Worm (Caenorhabditis elegans): Measurements from ENCODE around the gene F41C3.8.

DNA sequence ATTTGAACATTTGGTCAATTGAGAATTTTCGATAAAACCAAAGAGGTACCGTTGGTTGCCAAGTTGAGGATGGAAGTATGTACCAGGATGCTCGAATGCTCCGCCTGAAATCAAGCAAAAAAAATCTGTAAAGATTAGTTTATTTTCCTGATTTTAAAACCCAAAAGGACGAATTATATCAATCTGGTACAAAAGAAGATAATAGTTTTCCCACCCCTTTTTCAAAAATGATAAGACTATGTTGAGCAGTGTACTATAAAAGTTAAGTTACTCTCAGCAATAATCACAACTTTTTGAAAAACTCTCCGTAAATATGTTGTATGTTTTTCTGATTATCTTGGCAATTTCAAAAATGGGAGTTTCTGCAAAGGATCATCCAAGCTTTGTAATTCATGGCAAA lies 42.6 kb downstream of the F41C3.8 start, which contains the start of gene F26G1.3:
- no peak for TF ChIP-seq him-1 (tag; optimal IDR thresholded peaks at IDR 0.05)
- TF ChIP-seq dao-5 (tag; optimal IDR thresholded peaks at IDR 0.05), result no peak
- TF ChIP-seq W03F9.2 (tag; optimal IDR thresholded peaks at IDR 0.05), result no peak
